Fruit fly (Drosophila melanogaster): ENCODE results near the gene Erk7.

Gene Erk7

DNA sequence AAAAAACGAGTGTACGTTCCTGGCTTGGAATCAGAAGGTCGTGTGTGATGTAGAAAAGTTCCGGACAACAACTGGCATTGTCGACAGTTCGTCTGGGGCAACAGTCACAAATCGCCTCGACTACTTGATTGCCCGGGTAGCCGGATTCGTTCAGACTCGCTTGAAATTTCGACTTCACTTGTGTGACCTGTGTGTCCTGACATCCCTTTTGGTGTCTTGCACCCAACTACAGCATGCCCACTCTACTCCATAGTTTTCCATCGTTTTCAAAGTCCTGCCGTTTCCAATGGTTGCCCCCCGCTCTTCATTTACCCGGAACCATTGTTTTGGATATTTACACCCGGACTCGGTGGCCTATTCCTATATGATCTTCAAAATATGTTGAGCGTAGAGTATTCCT, at the start of gene Erk7:
TSS of gene Erk7 (minus strand) at position 101 of the 400 bp plus-strand sequence.
- no peak for TF ChIP-seq sage (GFP tag; optimal IDR thresholded peaks at IDR 0.05)
- no peak for TF ChIP-seq h (GFP tag; optimal IDR thresholded peaks at IDR 0.05)
- TF ChIP-seq dmrt93B (GFP tag; optimal IDR thresholded peaks at IDR 0.05) = no peak
- no peak for TF ChIP-seq Hnf4 (GFP tag; optimal IDR thresholded peaks at IDR 0.05)
- no peak for TF ChIP-seq ey (GFP tag; optimal IDR thresholded peaks at IDR 0.05)
- no peak for TF ChIP-seq OdsH (GFP tag; optimal IDR thresholded peaks at IDR 0.05)
- no peak for TF ChIP-seq Hr83 (GFP tag; optimal IDR thresholded peaks at IDR 0.05; ENCODE audit: poor library complexity, severe bottlenecking)
- TF ChIP-seq br (GFP tag; optimal IDR thresholded peaks at IDR 0.05) = no peak
- TF ChIP-seq HLH106 (tag; optimal IDR thresholded peaks at IDR 0.05) = no peak
- TF ChIP-seq N (GFP tag; optimal IDR thresholded peaks at IDR 0.05) = no peak
- TF ChIP-seq jim (GFP tag; optimal IDR thresholded peaks at IDR 0.05) = no peak
- no peak for TF ChIP-seq CG32264 (GFP tag; optimal IDR thresholded peaks at IDR 0.05)
- TF ChIP-seq lola (GFP tag; optimal IDR thresholded peaks at IDR 0.05) = no peak
- no peak for TF ChIP-seq CrebA (GFP tag; optimal IDR thresholded peaks at IDR 0.05; ENCODE audit: borderline replicate concordance)
- no peak for TF ChIP-seq tai (GFP tag; optimal IDR thresholded peaks at IDR 0.05)
- TF ChIP-seq Rel (GFP tag; optimal IDR thresholded peaks at IDR 0.05) = no peak
- TF ChIP-seq Rel (tag; optimal IDR thresholded peaks at IDR 0.05) = no peak

DNA sequence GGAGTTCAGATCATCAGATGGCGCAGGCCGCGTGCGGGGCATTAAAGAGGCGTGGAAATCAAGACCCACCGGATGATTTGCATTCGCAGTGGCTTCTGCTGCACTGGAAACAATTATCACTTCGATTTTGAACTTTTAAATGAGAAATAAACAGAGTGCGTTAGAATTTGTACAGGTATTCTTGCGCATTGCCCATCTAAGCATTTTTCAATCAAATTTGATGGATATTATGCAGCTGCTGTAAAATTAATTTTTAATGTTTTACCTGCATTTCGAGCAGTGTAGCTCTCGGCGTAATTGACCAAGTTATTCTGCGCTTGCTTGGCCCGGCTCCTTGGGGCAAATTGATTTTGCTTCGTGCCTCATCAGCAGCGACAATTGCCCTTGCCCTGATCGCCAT, 49.6 kb upstream of the Erk7 start:
- TF ChIP-seq foxo (GFP tag; optimal IDR thresholded peaks at IDR 0.05) (peak in 1 of 2 experiments; percentile 44), rgr (GFP tag; optimal IDR thresholded peaks at IDR 0.05) (peak; percentile 30), CG32264 (GFP tag; optimal IDR thresholded peaks at IDR 0.05) (no peak), h (GFP tag; optimal IDR thresholded peaks at IDR 0.05) (peak; percentile 42), HLH106 (tag; optimal IDR thresholded peaks at IDR 0.05) (peak; percentile 30), dmrt93B (GFP tag; optimal IDR thresholded peaks at IDR 0.05) (no peak), br (GFP tag; optimal IDR thresholded peaks at IDR 0.05) (peak; percentile 17), fru (GFP tag; optimal IDR thresholded peaks at IDR 0.05) (peak; percentile 13), ey (GFP tag; optimal IDR thresholded peaks at IDR 0.05) (peak; percentile 41)

DNA sequence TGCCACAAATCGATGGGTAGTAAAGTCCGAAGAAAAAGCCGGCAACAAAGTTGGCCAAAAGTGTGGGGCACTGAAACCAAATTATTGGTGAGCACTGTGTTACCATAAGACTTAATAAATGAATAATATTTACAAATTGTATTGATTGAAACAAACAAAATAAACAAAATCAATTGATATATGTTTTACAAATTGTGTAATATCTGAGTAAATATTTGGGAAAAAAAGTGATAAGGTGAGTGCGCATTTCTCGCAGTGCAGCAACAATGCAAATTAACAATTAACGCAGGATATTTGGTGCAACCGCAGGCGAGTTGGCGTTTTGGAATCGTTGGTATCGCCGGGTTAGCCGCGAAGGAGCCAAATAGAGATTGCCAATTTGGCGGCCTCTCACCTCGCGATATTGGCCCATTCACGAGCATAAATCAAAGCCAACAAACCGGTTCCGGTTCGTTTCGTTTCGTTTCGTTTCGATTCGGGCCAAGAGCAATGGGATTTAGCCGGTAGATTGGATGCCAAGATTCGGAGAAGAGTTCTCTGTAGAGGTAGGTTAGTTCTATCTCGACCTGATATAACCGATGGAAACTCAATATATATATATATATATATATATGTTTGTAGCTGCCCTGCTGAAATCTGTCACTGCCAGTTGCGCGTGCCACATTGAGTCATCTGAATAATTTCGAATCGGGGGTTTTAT, 42.6 kb upstream of the Erk7 start:
- TF ChIP-seq OdsH (GFP tag; optimal IDR thresholded peaks at IDR 0.05) = no peak
- TF ChIP-seq h (GFP tag; optimal IDR thresholded peaks at IDR 0.05) = peak; percentile 0
- TF ChIP-seq ey (GFP tag; optimal IDR thresholded peaks at IDR 0.05) = no peak
- TF ChIP-seq HLH106 (tag; optimal IDR thresholded peaks at IDR 0.05) = no peak
- no peak for TF ChIP-seq Sp1 (GFP tag; optimal IDR thresholded peaks at IDR 0.05)
- no peak for TF ChIP-seq pan (optimal IDR thresholded peaks at IDR 0.05)
- no peak for TF ChIP-seq lola (GFP tag; optimal IDR thresholded peaks at IDR 0.05)
- TF ChIP-seq psq (GFP tag; optimal IDR thresholded peaks at IDR 0.05) = peak; percentile 5
- no peak for TF ChIP-seq Dfd (GFP tag; optimal IDR thresholded peaks at IDR 0.05)
- TF ChIP-seq br (GFP tag; optimal IDR thresholded peaks at IDR 0.05) = no peak
- TF ChIP-seq Abd-B (GFP tag; optimal IDR thresholded peaks at IDR 0.05) = no peak
- no peak for TF ChIP-seq CrebA (GFP tag; optimal IDR thresholded peaks at IDR 0.05; ENCODE audit: borderline replicate concordance)
- no peak for TF ChIP-seq tai (GFP tag; optimal IDR thresholded peaks at IDR 0.05)
- TF ChIP-seq fru (GFP tag; optimal IDR thresholded peaks at IDR 0.05) = peak; percentile 20
- no peak for TF ChIP-seq Vsx2 (GFP tag; optimal IDR thresholded peaks at IDR 0.05; ENCODE audit: partially characterized antibody)
- TF ChIP-seq sage (GFP tag; optimal IDR thresholded peaks at IDR 0.05) = no peak
- TF ChIP-seq usp (GFP tag; optimal IDR thresholded peaks at IDR 0.05) = no peak
- TF ChIP-seq Rel (GFP tag; optimal IDR thresholded peaks at IDR 0.05) = no peak
- no peak for TF ChIP-seq Rel (tag; optimal IDR thresholded peaks at IDR 0.05)
- no peak for TF ChIP-seq dsf (GFP tag; optimal IDR thresholded peaks at IDR 0.05; ENCODE audit: borderline replicate concordance)
- no peak for TF ChIP-seq Hr78 (GFP tag; optimal IDR thresholded peaks at IDR 0.05)
- no peak for TF ChIP-seq jim (GFP tag; optimal IDR thresholded peaks at IDR 0.05)
- no peak for TF ChIP-seq woc (GFP tag; optimal IDR thresholded peaks at IDR 0.05)
- TF ChIP-seq sv (GFP tag; optimal IDR thresholded peaks at IDR 0.05) = no peak
- TF ChIP-seq foxo (GFP tag; optimal IDR thresholded peaks at IDR 0.05) = peak in 1 of 2 experiments; percentile 15
- no peak for TF ChIP-seq brk (GFP tag; optimal IDR thresholded peaks at IDR 0.05)
- no peak for TF ChIP-seq GATAd (GFP tag; optimal IDR thresholded peaks at IDR 0.05)
- TF ChIP-seq CG9705 (GFP tag; optimal IDR thresholded peaks at IDR 0.05) = no peak
- TF ChIP-seq dl (GFP tag; optimal IDR thresholded peaks at IDR 0.05; ENCODE audit: insufficient read depth in 1 of 2, partially characterized antibody in 2 of 2) = no peak
- TF ChIP-seq N (GFP tag; optimal IDR thresholded peaks at IDR 0.05) = no peak
- TF ChIP-seq Hnf4 (GFP tag; optimal IDR thresholded peaks at IDR 0.05) = no peak
- TF ChIP-seq Myc (optimal IDR thresholded peaks at IDR 0.05) = no peak
- no peak for TF ChIP-seq Mio (GFP tag; optimal IDR thresholded peaks at IDR 0.05)
- TF ChIP-seq rgr (GFP tag; optimal IDR thresholded peaks at IDR 0.05) = peak; percentile 8
- no peak for TF ChIP-seq dmrt93B (GFP tag; optimal IDR thresholded peaks at IDR 0.05)
- no peak for TF ChIP-seq Hr83 (GFP tag; optimal IDR thresholded peaks at IDR 0.05; ENCODE audit: poor library complexity, severe bottlenecking)
- TF ChIP-seq Jra (GFP tag; optimal IDR thresholded peaks at IDR 0.05) = no peak
- TF ChIP-seq Dif (GFP tag; optimal IDR thresholded peaks at IDR 0.05; ENCODE audit: partially characterized antibody) = no peak
- no peak for TF ChIP-seq CG32264 (GFP tag; optimal IDR thresholded peaks at IDR 0.05)
